Fruit fly (Drosophila melanogaster): ENCODE measurements around the gene CG8664.

DNA sequence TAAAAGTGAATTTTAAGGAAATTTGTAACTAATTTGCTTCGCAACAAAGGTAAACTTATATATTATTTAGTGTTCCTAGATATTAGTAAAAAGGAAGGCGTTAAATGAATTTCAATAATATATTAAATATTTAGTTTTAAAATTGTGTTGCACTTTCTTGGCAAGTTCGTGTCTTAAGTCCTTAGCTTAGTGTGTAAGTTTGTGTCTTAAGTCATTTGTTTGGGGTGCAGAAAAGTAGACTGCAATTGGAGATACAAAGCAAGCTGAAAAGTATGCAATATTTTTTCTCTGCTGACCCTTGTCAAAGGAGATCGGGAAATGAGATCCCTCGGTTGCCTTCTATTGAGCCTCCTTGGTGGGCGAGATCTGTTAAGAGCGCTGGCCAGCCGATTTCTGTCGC is 20.5 kb downstream of the CG8664 start:
- no peak for TF ChIP-seq CTCF (optimal IDR thresholded peaks at IDR 0.05)
- no peak for TF ChIP-seq CG8478 (optimal IDR thresholded peaks at IDR 0.05)
